Worm (Caenorhabditis elegans) whole organism, late embryonic: Measurements from ENCODE around the gene C14C6.3.

Source experiments
- ceh-18 ChIP-seq: sonication (generic microtip); optimal IDR thresholded peaks from 2 replicates; lab custom pipeline; 2016; ENCODE audit warnings: missing genetic modification characterization, missing compliant biosample characterization
- ceh-48 ChIP-seq: sonication (generic microtip); optimal IDR thresholded peaks from 2 replicates; lab custom pipeline; 2016; ENCODE audit warnings: missing genetic modification characterization, inconsistent platforms, missing compliant biosample characterization
- ceh-9 ChIP-seq: sonication (generic microtip); optimal IDR thresholded peaks from 2 replicates; lab custom pipeline; 2016; ENCODE audit warnings: mild to moderate bottlenecking, missing genetic modification characterization, inconsistent platforms, missing compliant biosample characterization
- fax-1 ChIP-seq: sonication (generic microtip); optimal IDR thresholded peaks from 2 replicates; lab custom pipeline; 2016; ENCODE audit warnings: missing genotype, missing genetic modification characterization, missing compliant biosample characterization
- fkh-10 ChIP-seq: fragments of 150-350 bp; optimal IDR thresholded peaks from 2 replicates; lab custom pipeline; 2014; ENCODE audit warnings: missing biosample characterization, missing genetic modification reagents, missing genetic modification characterization
- fkh-6 ChIP-seq: sonication (generic microtip); optimal IDR thresholded peaks from 2 replicates; lab custom pipeline; 2016; ENCODE audit warnings: missing genetic modification characterization, missing compliant biosample characterization
- madf-2 ChIP-seq: sonication (generic microtip); optimal IDR thresholded peaks from 2 replicates; lab custom pipeline; 2017; ENCODE audit warnings: missing genetic modification characterization, missing compliant biosample characterization
- pag-3 ChIP-seq: sonication (generic microtip); optimal IDR thresholded peaks from 2 replicates; lab custom pipeline; 2016; ENCODE audit warnings: missing compliant biosample characterization, missing genetic modification characterization, borderline replicate concordance
- pros-1 ChIP-seq: fragments of 150-350 bp; optimal IDR thresholded peaks from 2 replicates; lab custom pipeline; 2014; ENCODE audit warnings: missing biosample characterization, missing genetic modification reagents, missing genetic modification characterization
- sox-4 ChIP-seq: sonication (generic microtip); optimal IDR thresholded peaks from 2 replicates; lab custom pipeline; 2017; ENCODE audit warnings: mild to moderate bottlenecking, missing genetic modification characterization, inconsistent platforms, missing compliant biosample characterization
- unc-86 ChIP-seq: sonication (generic microtip); optimal IDR thresholded peaks from 2 replicates; lab custom pipeline; 2016; ENCODE audit warnings: missing genetic modification characterization, missing compliant biosample characterization

- TF ChIP-seq madf-2 (tag; lab: Kevin White, UChicago) (no peak), unc-86 (tag; lab: Kevin White, UChicago) (no peak), sox-4 (tag; lab: Kevin White, UChicago) (no peak), pag-3 (tag; lab: Kevin White, UChicago) (no peak), fax-1 (no peak), ceh-18 (tag; lab: Kevin White, UChicago) (no peak), fkh-6 (tag; lab: Kevin White, UChicago) (no peak), fkh-10 (GFP tag; lab: Kevin White, UChicago) (no peak), ceh-9 (tag; lab: Kevin White, UChicago) (no peak), pros-1 (no peak), ceh-48 (tag; lab: Kevin White, UChicago) (no peak)
Observed at ce11 chrV:547980-548379, 4.7 kb downstream of the C14C6.3 start, which contains the start of gene C14C6.6.
